Worm (Caenorhabditis elegans) whole organism, L1 larva: ENCODE results near the gene srlf-33.

Experiments used
- C04F5.9 ChIP-seq: sonication (generic microtip); optimal IDR thresholded peaks from 2 replicates; lab custom pipeline; 2016; ENCODE audit warnings: missing genetic modification characterization, missing compliant biosample characterization
- alr-1 ChIP-seq: fragments of 200-800 bp; sonication (Bioruptor generic); optimal IDR thresholded peaks from 2 replicates; lab custom pipeline; 2018; ENCODE audit warnings: borderline replicate concordance, mild to moderate bottlenecking, missing genetic modification characterization, missing compliant biosample characterization
- blmp-1 ChIP-seq: fragments of 150-350 bp; optimal IDR thresholded peaks from 2 replicates; lab custom pipeline; 2014; ENCODE audit warnings: missing biosample characterization, missing genetic modification characterization
- ceh-88 ChIP-seq: fragments of 200-800 bp; sonication (Bioruptor generic); IDR thresholded peaks from 2 replicates; pipeline ENCODE4 v1.3.6; 2022; ENCODE audit warnings: missing genetic modification characterization, missing compliant biosample characterization
- efl-1 ChIP-seq, 4 experiments: fragments of 150-350 bp; optimal IDR thresholded peaks in 3 of 4; peaks in 1 of 4; 1 replicate in 1 of 4; 2 replicates in 3 of 4; lab custom pipeline; 2014; ENCODE audit warnings: missing biosample characterization in 2 of 4, missing genetic modification characterization in 2 of 4, missing genetic modification reagents in 2 of 4
- egl-13 ChIP-seq: sonication (generic microtip); optimal IDR thresholded peaks from 2 replicates; lab custom pipeline; 2016; ENCODE audit warnings: missing genotype, missing genetic modification reagents, missing genetic modification characterization, missing compliant biosample characterization
- elt-2 ChIP-seq: sonication (generic microtip); optimal IDR thresholded peaks from 2 replicates; lab custom pipeline; 2016; ENCODE audit warnings: missing genetic modification characterization, mild to moderate bottlenecking, inconsistent platforms, missing compliant biosample characterization, missing genetic modification reagents
- elt-3 ChIP-seq, 6 experiments: fragments of 150-350 bp in 1 of 6; sonication (generic microtip); optimal IDR thresholded peaks; 2 replicates each; lab custom pipeline; 2017 to 2018; ENCODE audit warnings: missing biosample characterization in 6 of 6, missing genetic modification characterization in 6 of 6, inconsistent platforms in 1 of 6
- ets-5 ChIP-seq: fragments of 200-800 bp; sonication (Bioruptor generic); IDR thresholded peaks from 2 replicates; pipeline ENCODE4 v1.3.6; 2022; ENCODE audit warnings: missing genetic modification characterization, missing compliant biosample characterization
- lin-14 ChIP-seq: fragments of 200-800 bp; sonication (Bioruptor generic); optimal IDR thresholded peaks from 2 replicates; lab custom pipeline; 2018; ENCODE audit warnings: mild to moderate bottlenecking, missing genetic modification characterization, moderate library complexity, missing compliant biosample characterization
- lin-15B ChIP-seq: fragments of 150-350 bp; sonication (generic microtip); optimal IDR thresholded peaks from 3 replicates; lab custom pipeline; 2014; ENCODE audit warnings: missing biosample characterization, missing genetic modification characterization
- lin-35 ChIP-seq, 2 experiments: fragments of 150-350 bp; optimal IDR thresholded peaks; 2 replicates each; lab custom pipeline; 2014; ENCODE audit warnings: missing biosample characterization in 2 of 2, missing genetic modification characterization in 2 of 2, missing genetic modification reagents in 2 of 2
- mdl-1 ChIP-seq, 2 experiments: fragments of 150-350 bp; optimal IDR thresholded peaks; 2 replicates each; lab custom pipeline; 2014 to 2017; ENCODE audit warnings: missing biosample characterization in 2 of 2, missing genetic modification characterization in 2 of 2, inconsistent platforms in 1 of 2
- mep-1 ChIP-seq: fragments of 150-350 bp; optimal IDR thresholded peaks from 2 replicates; lab custom pipeline; 2014; ENCODE audit warnings: missing biosample characterization, missing genetic modification characterization
- nhr-12 ChIP-seq: sonication (generic microtip); optimal IDR thresholded peaks from 2 replicates; lab custom pipeline; 2017; ENCODE audit warnings: missing biosample characterization, missing genetic modification characterization
- nhr-20 ChIP-seq: sonication (generic microtip); optimal IDR thresholded peaks from 2 replicates; lab custom pipeline; 2016; ENCODE audit warnings: mild to moderate bottlenecking, missing genetic modification characterization, missing compliant biosample characterization
- nhr-47 ChIP-seq: sonication (generic microtip); optimal IDR thresholded peaks from 2 replicates; lab custom pipeline; 2016; ENCODE audit warnings: mild to moderate bottlenecking, missing genetic modification characterization, moderate library complexity, missing compliant biosample characterization
- nhr-71 ChIP-seq: sonication (generic microtip); optimal IDR thresholded peaks from 2 replicates; lab custom pipeline; 2016; ENCODE audit warnings: mild to moderate bottlenecking, missing genetic modification characterization, moderate library complexity, missing compliant biosample characterization
- nhr-85 ChIP-seq: sonication (generic microtip); peaks from one replicate; lab custom pipeline; 2016; ENCODE audit warnings: missing genetic modification characterization, inconsistent platforms, missing compliant biosample characterization
- nhr-90 ChIP-seq: sonication (generic microtip); optimal IDR thresholded peaks from 2 replicates; lab custom pipeline; 2016; ENCODE audit warnings: mild to moderate bottlenecking, missing genetic modification characterization, missing compliant biosample characterization; ENCODE audit not compliant: poor library complexity
- tlp-1 ChIP-seq: fragments of 150-350 bp; optimal IDR thresholded peaks from 2 replicates; lab custom pipeline; 2014; ENCODE audit warnings: missing biosample characterization, missing genetic modification characterization
- unc-30 ChIP-seq: sonication (generic microtip); optimal IDR thresholded peaks from 2 replicates; lab custom pipeline; 2017; ENCODE audit warnings: missing biosample characterization, missing genetic modification characterization
- ztf-11 ChIP-seq, 2 experiments: sonication (generic microtip); optimal IDR thresholded peaks; 2 replicates each; lab custom pipeline; 2016 to 2017; ENCODE audit warnings: missing genetic modification characterization in 2 of 2, missing biosample characterization in 1 of 2, missing compliant biosample characterization in 1 of 2

Gene srlf-33

DNA sequence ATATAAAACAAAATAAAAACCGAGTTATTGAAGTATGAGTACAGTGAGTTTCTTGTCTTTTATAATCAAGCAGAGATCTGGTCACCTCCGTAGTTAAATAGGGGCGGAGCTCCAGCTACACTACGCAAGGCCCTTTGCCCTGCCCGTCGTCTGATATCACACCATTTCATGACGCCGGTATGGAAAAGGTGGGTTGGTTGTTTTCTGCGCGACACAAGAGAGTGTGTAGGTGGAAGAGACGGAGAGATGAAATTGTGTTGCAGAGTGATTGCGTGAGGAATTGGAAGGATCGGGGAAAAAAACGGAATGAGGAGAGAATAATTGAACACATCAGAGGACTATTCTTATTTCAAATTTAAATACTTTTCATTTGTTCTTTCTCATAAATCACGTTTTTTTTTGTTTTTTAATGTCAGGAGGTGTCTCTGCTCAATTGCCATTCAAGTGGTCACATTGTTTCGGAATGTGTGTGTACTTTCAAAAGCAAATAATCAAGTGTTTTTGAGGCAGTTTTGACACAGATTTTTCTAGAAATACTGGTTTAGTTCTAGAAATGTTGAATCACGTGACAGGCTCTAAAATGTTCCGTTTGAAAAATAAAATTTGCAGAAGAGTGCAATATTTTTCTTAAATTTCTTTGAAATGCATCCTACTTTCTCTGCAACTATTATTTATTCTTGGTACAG, 9.3 kb downstream of the srlf-33 start, which contains the start of gene ZK822.9 (continued):
- peak; percentile 5 for TF ChIP-seq nhr-90 (tag; lab: Kevin White, UChicago)
- TF ChIP-seq, all 84 proteins: peak for 10

ce11 chrIV:11914837-11915737, 10.2 kb downstream of the srlf-33 start, which contains the start of gene fat-6:
Gene fat-6, minus strand, starts transcription at chrIV:11915687.
- TF ChIP-seq alr-1 (tag; lab: Kevin White, UChicago) (no peak), C04F5.9 (no peak), nhr-20 (tag; lab: Kevin White, UChicago) (peak; percentile 32), ets-5 (GFP tag; lab: Robert Waterston, UW) (no peak), lin-15B (no peak), lin-14 (GFP tag; lab: Kevin White, UChicago) (peak; percentile 58), tlp-1 (peak; percentile 24), lin-35 (GFP tag; optimal IDR thresholded peaks at IDR 0.05; lab: Kevin White, UChicago) (peak in 1 of 2 experiments; percentile 24), nhr-85 (tag; lab: Kevin White, UChicago) (peak; percentile 80), blmp-1 (tag; lab: Kevin White, UChicago) (peak; percentile 23), mep-1 (tag; lab: Kevin White, UChicago) (peak; percentile 31), elt-3 (tag; optimal IDR thresholded peaks at IDR 0.05; lab: Kevin White, UChicago) (peak in 3 of 6 experiments; percentile 59 to 60 (median 59)), mdl-1 (tag; optimal IDR thresholded peaks at IDR 0.05; lab: Kevin White, UChicago) (peak in 1 of 2 experiments; percentile 21), nhr-71 (tag; lab: Kevin White, UChicago) (peak; percentile 31), elt-2 (tag; lab: Kevin White, UChicago) (peak; percentile 49), efl-1 (optimal IDR thresholded peaks at IDR 0.05; lab: Kevin White, UChicago) (no peak), efl-1 (GFP tag; optimal IDR thresholded peaks at IDR 0.05 in 1 of 2; lab: Kevin White, UChicago) (peak in 1 of 2 experiments; percentile 83), nhr-47 (tag; lab: Kevin White, UChicago) (peak; percentile 2)
- TF ChIP-seq, all 84 proteins: peak for 13

- TF ChIP-seq ceh-88 (GFP tag; lab: Robert Waterston, UW) (no peak), unc-30 (tag; lab: Kevin White, UChicago) (no peak), efl-1 (optimal IDR thresholded peaks at IDR 0.05; lab: Kevin White, UChicago) (no peak), efl-1 (GFP tag; optimal IDR thresholded peaks at IDR 0.05 in 1 of 2; lab: Kevin White, UChicago) (peak in 1 of 2 experiments; percentile 84), nhr-12 (no peak), blmp-1 (tag; lab: Kevin White, UChicago) (no peak)
Observed at ce11 chrIV:11914260-11914836, 10.9 kb downstream of the srlf-33 start.

- TF ChIP-seq ztf-11 (tag; optimal IDR thresholded peaks at IDR 0.05; lab: Kevin White, UChicago) (no peak), efl-1 (optimal IDR thresholded peaks at IDR 0.05; lab: Kevin White, UChicago) (no peak), efl-1 (GFP tag; optimal IDR thresholded peaks at IDR 0.05 in 1 of 2; lab: Kevin White, UChicago) (peak in 1 of 2 experiments; percentile 55), elt-2 (tag; lab: Kevin White, UChicago) (peak; percentile 46), nhr-71 (tag; lab: Kevin White, UChicago) (peak; percentile 26), lin-35 (GFP tag; optimal IDR thresholded peaks at IDR 0.05; lab: Kevin White, UChicago) (peak in 1 of 2 experiments; percentile 13)
Observed at ce11 chrIV:11913295-11913940, 11.8 kb downstream of the srlf-33 start.

ce11 chrIV:11911723-11912122, 13.5 kb downstream of the srlf-33 start, which contains the start of gene VZK822L.2:
Gene VZK822L.2, plus strand, starts transcription at chrIV:11912023.
- TF ChIP-seq egl-13 (tag; lab: Kevin White, UChicago) (no peak), efl-1 (optimal IDR thresholded peaks at IDR 0.05; lab: Kevin White, UChicago) (no peak), efl-1 (GFP tag; optimal IDR thresholded peaks at IDR 0.05 in 1 of 2; lab: Kevin White, UChicago) (peak in 1 of 2 experiments; percentile 19)
- TF ChIP-seq, all 84 proteins: peak for 1
